Worm (Caenorhabditis elegans): ENCODE results near the gene ceh-89.

Gene ceh-89

ce11 chrX:14161684-14162347 lies 20.1 kb downstream of the ceh-89 start, which contains the start of gene lgc-25:
TSS of gene lgc-25 (minus strand) at chrX:14161734.
- TF ChIP-seq jun-1 (tag; optimal IDR thresholded peaks at IDR 0.05) (no peak), irx-1 (tag; optimal IDR thresholded peaks at IDR 0.05) (no peak), lir-3 (tag; optimal IDR thresholded peaks at IDR 0.05; ENCODE audit: poor library complexity) (no peak), nhr-20 (tag; optimal IDR thresholded peaks at IDR 0.05) (peak; percentile 35), lin-35 (GFP tag; optimal IDR thresholded peaks at IDR 0.05) (peak in 1 of 2 experiments; percentile 49), elt-3 (tag; optimal IDR thresholded peaks at IDR 0.05) (peak in 1 of 6 experiments; percentile 14), snu-23 (GFP tag; optimal IDR thresholded peaks at IDR 0.05) (peak; percentile 24), mep-1 (tag; optimal IDR thresholded peaks at IDR 0.05) (no peak), nhr-90 (tag; optimal IDR thresholded peaks at IDR 0.05; ENCODE audit: poor library complexity) (peak; percentile 72), nhr-47 (tag; optimal IDR thresholded peaks at IDR 0.05) (peak; percentile 16), fos-1 (tag; optimal IDR thresholded peaks at IDR 0.05) (no peak), elt-2 (tag; optimal IDR thresholded peaks at IDR 0.05) (peak; percentile 20)

ce11 chrX:14164234-14164633 lies 22.5 kb downstream of the ceh-89 start, which contains the start of gene vha-20:
TSS of gene vha-20 (minus strand) at chrX:14164506.
- TF ChIP-seq nhr-71 (tag; optimal IDR thresholded peaks at IDR 0.05) (peak; percentile 8), zip-4 (GFP tag; optimal IDR thresholded peaks at IDR 0.05) (no peak), vab-15 (tag; optimal IDR thresholded peaks at IDR 0.05) (no peak), nhr-84 (tag; optimal IDR thresholded peaks at IDR 0.05) (no peak), snpc-4 (tag; optimal IDR thresholded peaks at IDR 0.05) (no peak), aly-2 (tag; optimal IDR thresholded peaks at IDR 0.05) (no peak), ztf-4 (tag; optimal IDR thresholded peaks at IDR 0.05) (no peak), zag-1 (tag; optimal IDR thresholded peaks at IDR 0.05) (no peak), nhr-90 (tag; optimal IDR thresholded peaks at IDR 0.05; ENCODE audit: poor library complexity) (peak; percentile 5), nhr-28 (tag; optimal IDR thresholded peaks at IDR 0.05) (no peak), jun-1 (tag; optimal IDR thresholded peaks at IDR 0.05) (no peak), ztf-11 (tag; optimal IDR thresholded peaks at IDR 0.05) (no peak), lir-3 (tag; optimal IDR thresholded peaks at IDR 0.05; ENCODE audit: poor library complexity) (no peak), xbp-1 (tag; optimal IDR thresholded peaks at IDR 0.05) (no peak), snu-23 (GFP tag; optimal IDR thresholded peaks at IDR 0.05) (no peak), lin-35 (GFP tag; optimal IDR thresholded peaks at IDR 0.05) (no peak), blmp-1 (tag; optimal IDR thresholded peaks at IDR 0.05) (no peak), mef-2 (tag; optimal IDR thresholded peaks at IDR 0.05) (no peak)

ce11 chrX:14165156-14165555 lies 23.4 kb downstream of the ceh-89 start:
- TF ChIP-seq nhr-11 (tag; optimal IDR thresholded peaks at IDR 0.05) = no peak
- TF ChIP-seq rnt-1 (tag; optimal IDR thresholded peaks at IDR 0.05) = no peak
- TF ChIP-seq nhr-19 (GFP tag; conservative IDR thresholded peaks at IDR 0.05) = no peak
- TF ChIP-seq efl-1 (optimal IDR thresholded peaks at IDR 0.05) = no peak
- peak in 1 of 2 experiments; percentile 84 for TF ChIP-seq efl-1 (GFP tag; optimal IDR thresholded peaks at IDR 0.05 in 1 of 2)
- TF ChIP-seq ceh-82 (tag; optimal IDR thresholded peaks at IDR 0.05) = no peak

ce11 chrX:14169569-14170031 lies 27.9 kb downstream of the ceh-89 start, which contains the start of gene sym-4:
TSS of gene sym-4 (minus strand) at chrX:14169619.
- TF ChIP-seq unc-130 (tag; optimal IDR thresholded peaks at IDR 0.05) = peak; percentile 66
- peak; percentile 56 for TF ChIP-seq F16B12.6 (tag; optimal IDR thresholded peaks at IDR 0.05)
- peak; percentile 75 for TF ChIP-seq irx-1 (tag; optimal IDR thresholded peaks at IDR 0.05)
- TF ChIP-seq fkh-10 (GFP tag; optimal IDR thresholded peaks at IDR 0.05) = peak; percentile 67
- TF ChIP-seq nhr-90 (tag; optimal IDR thresholded peaks at IDR 0.05; ENCODE audit: poor library complexity) = peak; percentile 91
- no peak for TF ChIP-seq unc-98 (GFP tag; IDR thresholded peaks at IDR 0.05)
- peak; percentile 28; the same call in 1 of the 2 replicates for TF ChIP-seq mab-9 (GFP tag; IDR thresholded peaks at IDR 0.05)
- peak; percentile 87 for TF ChIP-seq fos-1 (tag; optimal IDR thresholded peaks at IDR 0.05)
- peak; percentile 96 for TF ChIP-seq nhr-71 (tag; optimal IDR thresholded peaks at IDR 0.05)
- peak; percentile 94 for TF ChIP-seq jun-1 (tag; optimal IDR thresholded peaks at IDR 0.05)
- no peak for TF ChIP-seq lin-39 (tag; optimal IDR thresholded peaks at IDR 0.05)
- TF ChIP-seq Y116A8C.19 (tag; optimal IDR thresholded peaks at IDR 0.05; ENCODE audit: borderline replicate concordance) = no peak
- no peak for TF ChIP-seq sptf-1 (tag; optimal IDR thresholded peaks at IDR 0.05)
- no peak for TF ChIP-seq zag-1 (tag; optimal IDR thresholded peaks at IDR 0.05)
- TF ChIP-seq nhr-28 (tag; optimal IDR thresholded peaks at IDR 0.05) = no peak
- TF ChIP-seq efl-3 (GFP tag; optimal IDR thresholded peaks at IDR 0.05) = no peak
- peak; percentile 90 for TF ChIP-seq lin-13 (GFP tag; optimal IDR thresholded peaks at IDR 0.05)
- no peak for TF ChIP-seq nhr-84 (tag; optimal IDR thresholded peaks at IDR 0.05)
- TF ChIP-seq hpl-2 (GFP tag; optimal IDR thresholded peaks at IDR 0.05) = peak; percentile 85
- TF ChIP-seq ztf-11 (tag; optimal IDR thresholded peaks at IDR 0.05) = peak in 1 of 2 experiments; percentile 58
- no peak for TF ChIP-seq sox-4 (tag; optimal IDR thresholded peaks at IDR 0.05)
- peak; percentile 73 to 94 (median 78) for TF ChIP-seq ceh-82 (tag; optimal IDR thresholded peaks at IDR 0.05)
- TF ChIP-seq mef-2 (tag; optimal IDR thresholded peaks at IDR 0.05) = no peak
- TF ChIP-seq ceh-88 (GFP tag; IDR thresholded peaks at IDR 0.05) = peak; percentile 44; the same call in 1 of the 2 replicates
- TF ChIP-seq fkh-8 (tag; optimal IDR thresholded peaks at IDR 0.05) = peak; percentile 86
